Worm (Caenorhabditis elegans) whole organism, L4/young adult: ENCODE results near the gene ndub-3.

Source experiments
- W03F9.2 ChIP-seq: fragments of 150-350 bp; optimal IDR thresholded peaks from 2 replicates; lab custom pipeline; 2014; ENCODE audit warnings: missing biosample characterization, missing genetic modification characterization
- dao-5 ChIP-seq: sonication (generic microtip); optimal IDR thresholded peaks from 2 replicates; lab custom pipeline; 2016; ENCODE audit warnings: missing genotype, missing genetic modification characterization, moderate library complexity, missing compliant biosample characterization
- him-1 ChIP-seq: sonication (generic microtip); optimal IDR thresholded peaks from 2 replicates; lab custom pipeline; 2016; ENCODE audit warnings: missing genotype, missing genetic modification reagents, missing genetic modification characterization, missing compliant biosample characterization

Gene ndub-3

ce11 chrII:8964835-8965234 lies at the start of gene ndub-3, which contains the start of gene C18E9.2:
Gene ndub-3 (minus strand): TSS chrII:8964890.
Gene C18E9.2 (plus strand): TSS chrII:8965006.
- TF ChIP-seq W03F9.2 (no peak), him-1 (tag; lab: Kevin White, UChicago) (no peak), dao-5 (tag; lab: Kevin White, UChicago) (no peak)

ce11 chrII:9014188-9014587 lies 49.5 kb upstream of the ndub-3 start:
- TF ChIP-seq W03F9.2, result no peak
- TF ChIP-seq him-1 (tag; lab: Kevin White, UChicago), result no peak
- no peak for TF ChIP-seq dao-5 (tag; lab: Kevin White, UChicago)

ce11 chrII:9013341-9013740 lies 48.7 kb upstream of the ndub-3 start:
- TF ChIP-seq him-1 (tag; lab: Kevin White, UChicago) (no peak), dao-5 (tag; lab: Kevin White, UChicago) (no peak), W03F9.2 (no peak)

- TF ChIP-seq him-1 (tag; lab: Kevin White, UChicago) (no peak), dao-5 (tag; lab: Kevin White, UChicago) (no peak)
Observed at ce11 chrII:9010708-9011107, 46.0 kb upstream of the ndub-3 start.

- no peak for TF ChIP-seq him-1 (tag; lab: Kevin White, UChicago)
- no peak for TF ChIP-seq dao-5 (tag; lab: Kevin White, UChicago)
- TF ChIP-seq W03F9.2, result no peak
Observed at ce11 chrII:9009976-9010702, 45.4 kb upstream of the ndub-3 start.

ce11 chrII:9007741-9008140 lies 43.1 kb upstream of the ndub-3 start:
- TF ChIP-seq W03F9.2 (no peak), him-1 (tag; lab: Kevin White, UChicago) (no peak), dao-5 (tag; lab: Kevin White, UChicago) (no peak)

- TF ChIP-seq him-1 (tag; lab: Kevin White, UChicago), result no peak
Observed at ce11 chrII:9005067-9005466, 40.4 kb upstream of the ndub-3 start, which contains the start of gene F44G4.7. Gene F44G4.7 (minus strand): TSS chrII:9005167.

ce11 chrII:9001743-9002222 lies 37.1 kb upstream of the ndub-3 start, which contains the start of gene F44G4.6:
Gene F44G4.6 (minus strand): TSS chrII:9001793.
- TF ChIP-seq W03F9.2 (no peak), dao-5 (tag; lab: Kevin White, UChicago) (no peak), him-1 (tag; lab: Kevin White, UChicago) (no peak)

- no peak for TF ChIP-seq him-1 (tag; lab: Kevin White, UChicago)
- TF ChIP-seq W03F9.2, result no peak
- no peak for TF ChIP-seq dao-5 (tag; lab: Kevin White, UChicago)
Observed at ce11 chrII:9000331-9000730, 35.6 kb upstream of the ndub-3 start, which contains the start of gene F44G4.5. Gene F44G4.5 (minus strand): TSS chrII:9000431.

ce11 chrII:8997479-8997878 lies 32.8 kb upstream of the ndub-3 start, which contains the start of the genes F44G4.3 and tdp-1:
Gene F44G4.3 (minus strand): TSS chrII:8997662.
Gene tdp-1 (plus strand): TSS chrII:8997825.
- TF ChIP-seq dao-5 (tag; lab: Kevin White, UChicago), result no peak
- no peak for TF ChIP-seq him-1 (tag; lab: Kevin White, UChicago)
- TF ChIP-seq W03F9.2, result no peak

- TF ChIP-seq him-1 (tag; lab: Kevin White, UChicago) (no peak), dao-5 (tag; lab: Kevin White, UChicago) (no peak), W03F9.2 (no peak)
Observed at ce11 chrII:8996064-8996463, 31.4 kb upstream of the ndub-3 start, which contains the start of gene ndub-2. Gene ndub-2 (plus strand): TSS chrII:8996364.

- TF ChIP-seq him-1 (tag; lab: Kevin White, UChicago) (no peak), dao-5 (tag; lab: Kevin White, UChicago) (no peak), W03F9.2 (no peak)
Observed at ce11 chrII:8994336-8994735, 29.6 kb upstream of the ndub-3 start, which contains the start of gene F44G4.1. Gene F44G4.1 (plus strand): TSS chrII:8994636.

ce11 chrII:8992780-8993179 lies 28.1 kb upstream of the ndub-3 start, which contains the start of gene ooc-5:
Gene ooc-5 (plus strand): TSS chrII:8993160.
- TF ChIP-seq dao-5 (tag; lab: Kevin White, UChicago), result no peak
- TF ChIP-seq him-1 (tag; lab: Kevin White, UChicago), result no peak
- TF ChIP-seq W03F9.2, result no peak

ce11 chrII:8991602-8992001 lies 26.9 kb upstream of the ndub-3 start:
- TF ChIP-seq him-1 (tag; lab: Kevin White, UChicago) (no peak), dao-5 (tag; lab: Kevin White, UChicago) (no peak), W03F9.2 (no peak)
